Worm (Caenorhabditis elegans) whole organism, young adult: Measurements from ENCODE around the gene ZK353.3.

Experiments
- B0336.3 ChIP-seq: fragments of 200-800 bp; sonication (Bioruptor generic); IDR thresholded peaks from 2 replicates; pipeline ENCODE4 v1.3.6; 2022; ENCODE audit warnings: missing genetic modification characterization, missing compliant biosample characterization
- C06A6.2 ChIP-seq: fragments of 200-800 bp; sonication (Bioruptor generic); conservative IDR thresholded peaks from 2 replicates; pipeline ENCODE4 v1.3.6; 2022; ENCODE audit warnings: missing genetic modification characterization, missing compliant biosample characterization
- F39B2.1 ChIP-seq: fragments of 200-800 bp; sonication (Bioruptor generic); IDR thresholded peaks from 2 replicates; pipeline ENCODE4 v1.3.6; 2022; ENCODE audit warnings: missing genetic modification reagents, missing genetic modification characterization, missing compliant biosample characterization
- F49E8.2 ChIP-seq: sonication (generic microtip); optimal IDR thresholded peaks from 3 replicates; lab custom pipeline; 2017; ENCODE audit warnings: missing genetic modification characterization, mild to moderate bottlenecking, missing compliant biosample characterization, antibody characterized with exemption, moderate library complexity; ENCODE audit not compliant: insufficient read depth
- K12H6.12 ChIP-seq: fragments of 200-800 bp; sonication (Bioruptor generic); optimal IDR thresholded peaks from 2 replicates; lab custom pipeline; 2018; ENCODE audit warnings: mild to moderate bottlenecking, missing genetic modification characterization, missing compliant biosample characterization
- T26A5.8 ChIP-seq: sonication (generic microtip); optimal IDR thresholded peaks from 2 replicates; lab custom pipeline; 2016; ENCODE audit warnings: missing genetic modification characterization, missing compliant biosample characterization
- Y53G8AR.9 ChIP-seq: fragments of 200-800 bp; sonication (Bioruptor generic); conservative IDR thresholded peaks from 2 replicates; pipeline ENCODE4 v1.3.6; 2022; ENCODE audit warnings: missing genetic modification reagents, missing genetic modification characterization, missing compliant biosample characterization
- Y67H2A.10 ChIP-seq: fragments of 200-800 bp; sonication (Bioruptor generic); conservative IDR thresholded peaks from 2 replicates; pipeline ENCODE4 v1.3.6; 2022; ENCODE audit warnings: missing genetic modification reagents, missing genetic modification characterization, missing compliant biosample characterization
- Y79H2A.3 ChIP-seq: fragments of 200-800 bp; sonication (Bioruptor generic); conservative IDR thresholded peaks from 2 replicates; pipeline ENCODE4 v1.3.6; 2022; ENCODE audit warnings: missing genetic modification reagents, missing genetic modification characterization, missing compliant biosample characterization
- Y95B8A.8 ChIP-seq: fragments of 200-800 bp; sonication (Bioruptor generic); IDR thresholded peaks from 2 replicates; pipeline ENCODE4 v1.3.6; 2022; ENCODE audit warnings: missing genetic modification reagents, missing genetic modification characterization, missing compliant biosample characterization
- akir-1 ChIP-seq: fragments of 200-800 bp; sonication (Bioruptor generic); optimal IDR thresholded peaks from 2 replicates; lab custom pipeline; 2018; ENCODE audit warnings: mild to moderate bottlenecking, missing genetic modification characterization, moderate library complexity, missing compliant biosample characterization
- atf-7 ChIP-seq: sonication (generic microtip); optimal IDR thresholded peaks from 2 replicates; lab custom pipeline; 2017; ENCODE audit warnings: mild to moderate bottlenecking, missing genetic modification characterization, missing compliant biosample characterization
- attf-5 ChIP-seq: fragments of 200-800 bp; sonication (Bioruptor generic); optimal IDR thresholded peaks from 2 replicates; lab custom pipeline; 2018; ENCODE audit warnings: mild to moderate bottlenecking, missing genetic modification characterization, missing compliant biosample characterization
- ccch-3 ChIP-seq: fragments of 200-800 bp; sonication (Bioruptor generic); optimal IDR thresholded peaks from 2 replicates; lab custom pipeline; 2018; ENCODE audit warnings: mild to moderate bottlenecking, missing genetic modification characterization, missing compliant biosample characterization
- cebp-2 ChIP-seq: fragments of 200-800 bp; sonication (Bioruptor generic); IDR thresholded peaks from 2 replicates; pipeline ENCODE4 v1.3.6; 2022; ENCODE audit warnings: missing genetic modification characterization, missing compliant biosample characterization
- ceh-40 ChIP-seq: fragments of 200-800 bp; sonication (Bioruptor generic); IDR thresholded peaks from 2 replicates; pipeline ENCODE4 v1.3.6; 2022; ENCODE audit warnings: missing genetic modification characterization, missing compliant biosample characterization
- ceh-58 ChIP-seq: fragments of 200-800 bp; sonication (Bioruptor generic); IDR thresholded peaks from 2 replicates; pipeline ENCODE4 v1.3.6; 2022; ENCODE audit warnings: missing genetic modification characterization, missing compliant biosample characterization
- die-1 ChIP-seq: sonication (generic microtip); optimal IDR thresholded peaks from 2 replicates; lab custom pipeline; 2016; ENCODE audit warnings: missing genotype, mild to moderate bottlenecking, missing genetic modification characterization, missing compliant biosample characterization
- dox-1 ChIP-seq: fragments of 200-800 bp; sonication (Bioruptor generic); IDR thresholded peaks from 2 replicates; pipeline ENCODE4 v1.3.6; 2022; ENCODE audit warnings: missing genetic modification reagents, missing genetic modification characterization, missing compliant biosample characterization
- dpff-1 ChIP-seq: sonication (generic microtip); optimal IDR thresholded peaks from 2 replicates; lab custom pipeline; 2017; ENCODE audit warnings: mild to moderate bottlenecking, missing genetic modification characterization, missing compliant biosample characterization
- efl-1 ChIP-seq: fragments of 150-350 bp; optimal IDR thresholded peaks from 2 replicates; lab custom pipeline; 2014; ENCODE audit warnings: missing biosample characterization, missing genetic modification reagents, missing genetic modification characterization
- ekl-4 ChIP-seq: fragments of 200-800 bp; sonication (Bioruptor generic); IDR thresholded peaks from 2 replicates; pipeline ENCODE4 v1.3.6; 2022; ENCODE audit warnings: missing genetic modification reagents, missing genetic modification characterization, missing compliant biosample characterization
- hmg-1.2 ChIP-seq: fragments of 200-800 bp; sonication (Bioruptor generic); IDR thresholded peaks from 2 replicates; pipeline ENCODE4 v1.3.6; 2022; ENCODE audit warnings: missing genetic modification reagents, missing genetic modification characterization, missing compliant biosample characterization
- lag-1 ChIP-seq: fragments of 200-800 bp; sonication (Bioruptor generic); IDR thresholded peaks from 2 replicates; pipeline ENCODE4 v1.3.6; 2022; ENCODE audit warnings: missing genetic modification reagents, missing genetic modification characterization, missing compliant biosample characterization
- let-526 ChIP-seq: fragments of 200-800 bp; sonication (Bioruptor generic); IDR thresholded peaks from 2 replicates; pipeline ENCODE4 v1.3.6; 2022; ENCODE audit warnings: missing genetic modification reagents, missing genetic modification characterization, missing compliant biosample characterization
- let-607 ChIP-seq, 2 experiments: fragments of 200-800 bp in 1 of 2; sonication (Bioruptor generic) in 1 of 2; sonication (generic microtip) in 1 of 2; optimal IDR thresholded peaks; 2 replicates each; lab custom pipeline; 2016 to 2018; ENCODE audit warnings: mild to moderate bottlenecking in 2 of 2, missing compliant biosample characterization in 2 of 2, missing genetic modification characterization in 2 of 2, moderate library complexity in 2 of 2, missing genotype in 1 of 2
- lin-35 ChIP-seq, 3 experiments: fragments of 150-350 bp in 2 of 3; sonication (generic microtip) in 1 of 3; optimal IDR thresholded peaks; 2 replicates each; lab custom pipeline; 2014 to 2018; ENCODE audit warnings: missing biosample characterization in 3 of 3, missing genetic modification characterization in 3 of 3, missing genetic modification reagents in 3 of 3
- lir-1 ChIP-seq: fragments of 200-800 bp; sonication (Bioruptor generic); conservative IDR thresholded peaks from 2 replicates; pipeline ENCODE4 v1.3.6; 2022; ENCODE audit warnings: missing genetic modification reagents, missing genetic modification characterization, missing compliant biosample characterization
- madf-3 ChIP-seq: fragments of 200-800 bp; sonication (Bioruptor generic); IDR thresholded peaks from 2 replicates; pipeline ENCODE4 v1.3.6; 2022; ENCODE audit warnings: missing genetic modification reagents, missing genetic modification characterization, missing compliant biosample characterization
- madf-6 ChIP-seq: fragments of 200-800 bp; sonication (Bioruptor generic); IDR thresholded peaks from 2 replicates; pipeline ENCODE4 v1.3.6; 2022; ENCODE audit warnings: missing genetic modification reagents, missing genetic modification characterization, missing compliant biosample characterization
- nfya-2 ChIP-seq: fragments of 200-800 bp; sonication (Bioruptor generic); IDR thresholded peaks from 2 replicates; pipeline ENCODE4 v1.3.6; 2022; ENCODE audit warnings: missing genetic modification reagents, missing genetic modification characterization, missing compliant biosample characterization
- nfyb-1 ChIP-seq: fragments of 200-800 bp; sonication (Bioruptor generic); IDR thresholded peaks from 2 replicates; pipeline ENCODE4 v1.3.6; 2022; ENCODE audit warnings: missing genetic modification reagents, missing genetic modification characterization, missing compliant biosample characterization
- nhr-80 ChIP-seq: sonication (generic microtip); optimal IDR thresholded peaks from 2 replicates; lab custom pipeline; 2016; ENCODE audit warnings: missing genetic modification characterization, missing compliant biosample characterization
- pha-4 ChIP-seq: fragments of 150-350 bp; sonication (generic microtip); optimal IDR thresholded peaks from 2 replicates; lab custom pipeline; 2014; ENCODE audit warnings: missing biosample characterization, missing genetic modification reagents, missing genetic modification characterization
- repo-1 ChIP-seq: sonication (generic microtip); optimal IDR thresholded peaks from 2 replicates; lab custom pipeline; 2017; ENCODE audit warnings: mild to moderate bottlenecking, missing genetic modification characterization, missing compliant biosample characterization
- sdz-38 ChIP-seq: sonication (generic microtip); optimal IDR thresholded peaks from 2 replicates; lab custom pipeline; 2016; ENCODE audit warnings: missing genotype, missing genetic modification characterization, missing compliant biosample characterization
- snpc-1.1 ChIP-seq: sonication (generic microtip); optimal IDR thresholded peaks from 2 replicates; lab custom pipeline; 2017; ENCODE audit warnings: missing genetic modification characterization, mild to moderate bottlenecking, missing compliant biosample characterization, antibody characterized with exemption, moderate library complexity, missing genotype, missing genetic modification reagents; ENCODE audit not compliant: insufficient read depth
- snpc-1.3 ChIP-seq: sonication (generic microtip); optimal IDR thresholded peaks from 2 replicates; lab custom pipeline; 2017; ENCODE audit warnings: missing genetic modification characterization, mild to moderate bottlenecking, missing compliant biosample characterization, antibody characterized with exemption, moderate library complexity, missing genotype, missing genetic modification reagents; ENCODE audit not compliant: insufficient read depth
- snpc-4 ChIP-seq, 5 experiments: fragments of 150-350 bp in 1 of 5; sonication (generic microtip) in 4 of 5; optimal IDR thresholded peaks; 2 replicates each; lab custom pipeline; 2014 to 2018; ENCODE audit warnings: missing genetic modification characterization in 5 of 5, missing biosample characterization in 3 of 5, antibody characterized with exemption in 2 of 5, mild to moderate bottlenecking in 2 of 5, missing compliant biosample characterization in 2 of 5, missing genotype in 2 of 5, moderate library complexity in 2 of 5, missing genetic modification reagents in 1 of 5
- sptf-2 ChIP-seq: fragments of 200-800 bp; sonication (Bioruptor generic); optimal IDR thresholded peaks from 2 replicates; lab custom pipeline; 2018; ENCODE audit warnings: mild to moderate bottlenecking, missing genetic modification characterization, missing compliant biosample characterization
- unc-130 ChIP-seq: sonication (generic microtip); optimal IDR thresholded peaks from 2 replicates; lab custom pipeline; 2016; ENCODE audit warnings: missing genetic modification reagents, missing genetic modification characterization, missing compliant biosample characterization
- unc-62 ChIP-seq: fragments of 150-350 bp; optimal IDR thresholded peaks from 2 replicates; lab custom pipeline; 2014; ENCODE audit warnings: missing biosample characterization, missing genetic modification reagents, missing genetic modification characterization
- zfh-2 ChIP-seq: fragments of 200-800 bp; sonication (Bioruptor generic); conservative IDR thresholded peaks from 2 replicates; pipeline ENCODE4 v1.3.6; 2022; ENCODE audit warnings: missing genetic modification reagents, missing genetic modification characterization, missing compliant biosample characterization
- zim-3 ChIP-seq: sonication (generic microtip); optimal IDR thresholded peaks from 2 replicates; lab custom pipeline; 2017; ENCODE audit warnings: mild to moderate bottlenecking, missing genetic modification characterization, moderate library complexity, missing compliant biosample characterization
- ztf-26 ChIP-seq: sonication (generic microtip); optimal IDR thresholded peaks from 2 replicates; lab custom pipeline; 2017; ENCODE audit warnings: missing genetic modification characterization, missing compliant biosample characterization
- ztf-3 ChIP-seq: fragments of 200-800 bp; sonication (Bioruptor generic); optimal IDR thresholded peaks from 2 replicates; lab custom pipeline; 2018; ENCODE audit warnings: mild to moderate bottlenecking, missing genetic modification characterization, missing compliant biosample characterization

Gene ZK353.3

DNA sequence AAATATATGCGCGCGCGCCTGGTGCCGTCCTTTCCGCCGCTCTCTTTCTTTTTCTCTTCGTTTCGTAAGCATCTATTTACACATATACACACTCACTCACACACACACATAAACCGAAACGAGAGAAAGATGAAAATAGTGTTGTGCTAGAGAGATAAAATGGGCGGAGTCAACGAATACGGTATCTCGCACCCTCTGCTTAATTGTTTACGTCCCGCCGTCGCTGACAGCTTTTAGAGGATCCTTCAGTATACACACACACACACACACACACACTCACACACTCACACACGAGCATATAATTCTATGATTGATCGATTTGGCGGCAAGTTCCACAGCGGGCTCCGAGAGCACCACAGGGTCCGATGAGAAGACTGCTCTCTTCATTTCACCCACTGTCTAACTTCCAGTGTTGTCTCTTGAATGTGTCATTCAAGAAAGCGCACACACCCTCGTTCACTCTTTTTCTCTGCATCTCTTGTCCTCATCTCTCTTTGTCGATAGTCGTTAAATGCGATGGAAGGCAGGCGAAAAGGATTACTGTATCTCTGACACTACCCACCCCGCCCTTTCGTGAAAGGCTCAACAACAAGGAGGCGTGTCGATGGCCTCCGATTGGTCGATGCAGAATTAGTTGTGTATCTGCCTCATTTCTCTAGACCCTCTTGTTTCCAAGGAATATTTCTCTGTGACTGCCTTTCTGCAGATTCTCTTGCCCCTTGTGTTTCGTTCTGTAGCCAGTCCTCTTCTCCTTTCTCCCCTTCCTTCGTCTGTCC, 21.6 kb downstream of the ZK353.3 start (continued):
- TF ChIP-seq akir-1 (GFP tag; lab: Kevin White, UChicago) (peak; percentile 34), nhr-80 (tag; lab: Kevin White, UChicago) (peak; percentile 91), pha-4 (no peak), repo-1 (tag; lab: Kevin White, UChicago) (peak; percentile 82), T26A5.8 (tag; lab: Kevin White, UChicago) (no peak), dpff-1 (tag; lab: Kevin White, UChicago) (no peak), F39B2.1 (no peak), atf-7 (peak; percentile 79), zim-3 (tag; lab: Kevin White, UChicago) (no peak), snpc-1.3 (no peak), snpc-4 (GFP tag; optimal IDR thresholded peaks at IDR 0.05; lab: Kevin White, UChicago) (peak; percentile 12), snpc-4 (tag; optimal IDR thresholded peaks at IDR 0.05; lab: Kevin White, UChicago) (peak in 3 of 4 experiments; percentile 35 to 67 (median 63)), Y53G8AR.9 (peak; percentile 61; the same call in 1 of the 2 replicates), attf-5 (GFP tag; lab: Kevin White, UChicago) (peak; percentile 93), ccch-3 (GFP tag; lab: Kevin White, UChicago) (no peak), K12H6.12 (tag; lab: Kevin White, UChicago) (peak; percentile 99), madf-3 (GFP tag; lab: Robert Waterston, UW) (no peak), cebp-2 (GFP tag; lab: Robert Waterston, UW) (no peak), hmg-1.2 (GFP tag; lab: Robert Waterston, UW) (peak; percentile 81), zfh-2 (GFP tag; lab: Robert Waterston, UW) (peak; percentile 95), F49E8.2 (tag; lab: Kevin White, UChicago) (no peak), madf-6 (GFP tag; lab: Robert Waterston, UW) (0 out of 2 replicates have a peak, but pooled peaks have one; percentile 29), die-1 (tag; lab: Kevin White, UChicago) (no peak), B0336.3 (GFP tag; lab: Robert Waterston, UW) (peak; percentile 80), efl-1 (GFP tag; lab: Kevin White, UChicago) (no peak), ceh-40 (GFP tag; lab: Robert Waterston, UW) (no peak), lin-35 (GFP tag; optimal IDR thresholded peaks at IDR 0.05; lab: Kevin White, UChicago) (peak in 1 of 3 experiments; percentile 81), lag-1 (GFP tag; lab: Robert Waterston, UW) (no peak), dox-1 (GFP tag; lab: Robert Waterston, UW) (peak; percentile 83), Y95B8A.8 (GFP tag; lab: Robert Waterston, UW) (no peak), ekl-4 (GFP tag; lab: Robert Waterston, UW) (peak; percentile 53; the same call in 1 of the 2 replicates), let-607 (tag; optimal IDR thresholded peaks at IDR 0.05; lab: Kevin White, UChicago) (peak; percentile 42 to 88), sdz-38 (tag; lab: Kevin White, UChicago) (no peak), lir-1 (peak; percentile 66), let-526 (GFP tag; lab: Robert Waterston, UW) (peak; percentile 61; the same call in 1 of the 2 replicates), nfyb-1 (GFP tag; lab: Robert Waterston, UW) (peak; percentile 99), nfya-2 (no peak), sptf-2 (no peak), ztf-26 (peak; percentile 24), Y79H2A.3 (no peak), C06A6.2 (GFP tag; lab: Robert Waterston, UW) (peak; percentile 66), Y67H2A.10 (GFP tag; lab: Robert Waterston, UW) (no peak), ceh-58 (GFP tag; lab: Robert Waterston, UW) (no peak), snpc-1.1 (tag; lab: Kevin White, UChicago) (peak; percentile 22), ztf-3 (peak; percentile 80), unc-130 (GFP tag; lab: Kevin White, UChicago) (no peak), unc-62 (GFP tag; lab: Kevin White, UChicago) (peak; percentile 32)
